Worm (Caenorhabditis elegans) whole organism, late embryonic: ENCODE measurements around the gene Y38H6C.4.

Source experiments
- T23F11.4 ChIP-seq: fragments of 200-800 bp; sonication (Bioruptor generic); optimal IDR thresholded peaks from 2 replicates; lab custom pipeline; 2018; ENCODE audit warnings: mild to moderate bottlenecking, missing genetic modification characterization, missing compliant biosample characterization
- ceh-9 ChIP-seq: sonication (generic microtip); optimal IDR thresholded peaks from 2 replicates; lab custom pipeline; 2016; ENCODE audit warnings: mild to moderate bottlenecking, missing genetic modification characterization, inconsistent platforms, missing compliant biosample characterization
- elt-2 ChIP-seq: sonication (generic microtip); optimal IDR thresholded peaks from 2 replicates; lab custom pipeline; 2016; ENCODE audit warnings: missing genetic modification reagents, missing genetic modification characterization, missing compliant biosample characterization
- fkh-10 ChIP-seq: fragments of 150-350 bp; optimal IDR thresholded peaks from 2 replicates; lab custom pipeline; 2014; ENCODE audit warnings: missing biosample characterization, missing genetic modification reagents, missing genetic modification characterization
- hlh-30 ChIP-seq: sonication (generic microtip); optimal IDR thresholded peaks from 2 replicates; lab custom pipeline; 2017; ENCODE audit warnings: antibody characterized with exemption, missing genetic modification characterization, missing compliant biosample characterization; ENCODE audit not compliant: insufficient read depth
- lin-11 ChIP-seq: fragments of 200-800 bp; sonication (Bioruptor generic); optimal IDR thresholded peaks from 2 replicates; lab custom pipeline; 2018; ENCODE audit warnings: mild to moderate bottlenecking, missing genetic modification characterization, missing compliant biosample characterization
- madf-2 ChIP-seq: sonication (generic microtip); optimal IDR thresholded peaks from 2 replicates; lab custom pipeline; 2017; ENCODE audit warnings: missing genetic modification characterization, missing compliant biosample characterization
- pat-9 ChIP-seq: fragments of 200-800 bp; sonication (Bioruptor generic); optimal IDR thresholded peaks from 2 replicates; lab custom pipeline; 2018; ENCODE audit warnings: mild to moderate bottlenecking, missing genetic modification characterization, moderate library complexity, missing compliant biosample characterization
- pha-4 ChIP-seq: fragments of 150-350 bp; optimal IDR thresholded peaks from 2 replicates; lab custom pipeline; 2018; ENCODE audit warnings: missing biosample characterization, missing genetic modification reagents, missing genetic modification characterization
- syd-9 ChIP-seq: sonication (generic microtip); optimal IDR thresholded peaks from 2 replicates; lab custom pipeline; 2016; ENCODE audit warnings: mild to moderate bottlenecking, missing genetic modification characterization, moderate library complexity, missing compliant biosample characterization
- unc-55 ChIP-seq: sonication (generic microtip); optimal IDR thresholded peaks from 2 replicates; lab custom pipeline; 2017; ENCODE audit warnings: missing biosample characterization, missing genetic modification reagents, missing genetic modification characterization

DNA sequence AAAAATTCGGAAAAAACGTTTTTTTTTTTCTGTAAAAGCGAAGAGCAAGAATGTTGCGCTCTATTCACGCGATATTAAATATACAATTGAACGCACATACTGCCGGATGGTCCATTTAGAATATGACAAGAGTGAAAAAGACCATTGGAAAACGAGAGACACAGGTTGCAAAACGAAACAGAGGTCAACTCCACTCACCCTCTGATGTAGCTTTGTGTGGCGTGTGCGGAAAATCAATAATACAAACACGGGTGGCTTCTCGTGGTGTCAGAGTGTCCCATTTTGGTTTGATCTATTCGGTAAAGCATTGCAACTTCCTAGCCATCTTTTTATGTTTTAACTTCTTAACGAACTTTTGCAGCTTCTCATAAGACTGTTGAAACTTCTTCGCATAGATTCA lies 40.1 kb downstream of the Y38H6C.4 start:
- TF ChIP-seq elt-2 (tag; lab: Kevin White, UChicago): no peak
- TF ChIP-seq syd-9 (tag; lab: Kevin White, UChicago): no peak
- TF ChIP-seq fkh-10 (GFP tag; lab: Kevin White, UChicago): no peak
- TF ChIP-seq unc-55 (GFP tag; lab: Kevin White, UChicago): peak; percentile 41
- no peak for TF ChIP-seq pat-9
- peak; percentile 40 for TF ChIP-seq hlh-30 (tag; lab: Kevin White, UChicago)
- no peak for TF ChIP-seq madf-2
- no peak for TF ChIP-seq pha-4 (tag; lab: Kevin White, UChicago)
- no peak for TF ChIP-seq lin-11
- TF ChIP-seq ceh-9 (tag; lab: Kevin White, UChicago): no peak
- TF ChIP-seq T23F11.4: no peak
